Worm (Caenorhabditis elegans) whole organism, L1 larva: ENCODE results near the gene F34H10.4.

Experiments used
- C04F5.9 ChIP-seq: sonication (generic microtip); optimal IDR thresholded peaks from 2 replicates; lab custom pipeline; 2016; ENCODE audit warnings: missing genetic modification characterization, missing compliant biosample characterization
- C34B4.2 ChIP-seq: sonication (generic microtip); optimal IDR thresholded peaks from 2 replicates; lab custom pipeline; 2017; ENCODE audit warnings: mild to moderate bottlenecking, missing genetic modification characterization, missing compliant biosample characterization
- F16B12.6 ChIP-seq: fragments of 150-350 bp; optimal IDR thresholded peaks from 2 replicates; lab custom pipeline; 2014; ENCODE audit warnings: missing biosample characterization, missing genetic modification characterization
- Y116A8C.19 ChIP-seq: sonication (generic microtip); optimal IDR thresholded peaks from 2 replicates; lab custom pipeline; 2016; ENCODE audit warnings: missing compliant biosample characterization, missing genetic modification characterization, borderline replicate concordance
- aly-2 ChIP-seq: fragments of 150-350 bp; optimal IDR thresholded peaks from 2 replicates; lab custom pipeline; 2014; ENCODE audit warnings: missing biosample characterization, missing genetic modification characterization
- ceh-63 ChIP-seq: fragments of 200-800 bp; sonication (Bioruptor generic); optimal IDR thresholded peaks from 2 replicates; lab custom pipeline; 2018; ENCODE audit warnings: mild to moderate bottlenecking, missing genetic modification characterization, missing compliant biosample characterization
- ceh-82 ChIP-seq, 3 experiments: fragments of 150-350 bp in 1 of 3; sonication (generic microtip) in 2 of 3; optimal IDR thresholded peaks; 2 replicates each; lab custom pipeline; 2014 to 2017; ENCODE audit warnings: missing biosample characterization in 3 of 3, missing genetic modification characterization in 3 of 3
- ceh-88 ChIP-seq: fragments of 200-800 bp; sonication (Bioruptor generic); IDR thresholded peaks from 2 replicates; pipeline ENCODE4 v1.3.6; 2022; ENCODE audit warnings: missing genetic modification characterization, missing compliant biosample characterization
- ceh-90 ChIP-seq: sonication (generic microtip); optimal IDR thresholded peaks from 2 replicates; lab custom pipeline; 2016; ENCODE audit warnings: missing genetic modification characterization, missing compliant biosample characterization
- ces-1 ChIP-seq: fragments of 150-350 bp; optimal IDR thresholded peaks from 2 replicates; lab custom pipeline; 2014; ENCODE audit warnings: missing biosample characterization, missing genetic modification reagents, missing genetic modification characterization
- dsc-1 ChIP-seq: sonication (generic microtip); optimal IDR thresholded peaks from 2 replicates; lab custom pipeline; 2016; ENCODE audit warnings: mild to moderate bottlenecking, missing genetic modification characterization, missing compliant biosample characterization
- efl-1 ChIP-seq, 4 experiments: fragments of 150-350 bp; optimal IDR thresholded peaks in 3 of 4; peaks in 1 of 4; 1 replicate in 1 of 4; 2 replicates in 3 of 4; lab custom pipeline; 2014; ENCODE audit warnings: missing biosample characterization in 2 of 4, missing genetic modification characterization in 2 of 4, missing genetic modification reagents in 2 of 4
- efl-3 ChIP-seq: fragments of 200-800 bp; sonication (Bioruptor generic); optimal IDR thresholded peaks from 2 replicates; lab custom pipeline; 2018; ENCODE audit warnings: mild to moderate bottlenecking, missing genetic modification characterization, missing compliant biosample characterization
- egl-13 ChIP-seq: sonication (generic microtip); optimal IDR thresholded peaks from 2 replicates; lab custom pipeline; 2016; ENCODE audit warnings: missing genotype, missing genetic modification reagents, missing genetic modification characterization, missing compliant biosample characterization
- egl-27 ChIP-seq, 2 experiments: fragments of 150-350 bp in 1 of 2; sonication (generic microtip); optimal IDR thresholded peaks; 3 replicates each; lab custom pipeline; 2017 to 2018; ENCODE audit warnings: missing biosample characterization in 2 of 2, missing genetic modification characterization in 2 of 2, missing genetic modification reagents in 2 of 2
- elt-2 ChIP-seq: sonication (generic microtip); optimal IDR thresholded peaks from 2 replicates; lab custom pipeline; 2016; ENCODE audit warnings: missing genetic modification characterization, mild to moderate bottlenecking, inconsistent platforms, missing compliant biosample characterization, missing genetic modification reagents
- elt-3 ChIP-seq, 6 experiments: fragments of 150-350 bp in 1 of 6; sonication (generic microtip); optimal IDR thresholded peaks; 2 replicates each; lab custom pipeline; 2017 to 2018; ENCODE audit warnings: missing biosample characterization in 6 of 6, missing genetic modification characterization in 6 of 6, inconsistent platforms in 1 of 6
- ets-5 ChIP-seq: fragments of 200-800 bp; sonication (Bioruptor generic); IDR thresholded peaks from 2 replicates; pipeline ENCODE4 v1.3.6; 2022; ENCODE audit warnings: missing genetic modification characterization, missing compliant biosample characterization
- fos-1 ChIP-seq: fragments of 150-350 bp; optimal IDR thresholded peaks from 2 replicates; lab custom pipeline; 2014; ENCODE audit warnings: missing biosample characterization, missing genetic modification characterization
- hlh-4 ChIP-seq: sonication (generic microtip); optimal IDR thresholded peaks from 2 replicates; lab custom pipeline; 2016; ENCODE audit warnings: mild to moderate bottlenecking, missing genetic modification characterization, missing compliant biosample characterization
- isw-1 ChIP-seq: fragments of 200-800 bp; sonication (Bioruptor generic); IDR thresholded peaks from 2 replicates; pipeline ENCODE4 v1.3.6; 2022; ENCODE audit warnings: missing genetic modification characterization, missing compliant biosample characterization
- jun-1 ChIP-seq: fragments of 150-350 bp; optimal IDR thresholded peaks from 2 replicates; lab custom pipeline; 2014; ENCODE audit warnings: missing biosample characterization, missing genetic modification reagents, missing genetic modification characterization
- lin-14 ChIP-seq: fragments of 200-800 bp; sonication (Bioruptor generic); optimal IDR thresholded peaks from 2 replicates; lab custom pipeline; 2018; ENCODE audit warnings: mild to moderate bottlenecking, missing genetic modification characterization, moderate library complexity, missing compliant biosample characterization
- lin-35 ChIP-seq, 2 experiments: fragments of 150-350 bp; optimal IDR thresholded peaks; 2 replicates each; lab custom pipeline; 2014; ENCODE audit warnings: missing biosample characterization in 2 of 2, missing genetic modification characterization in 2 of 2, missing genetic modification reagents in 2 of 2
- lin-39 ChIP-seq: fragments of 150-350 bp; optimal IDR thresholded peaks from 2 replicates; lab custom pipeline; 2014; ENCODE audit warnings: missing biosample characterization, missing genetic modification reagents, missing genetic modification characterization
- lsy-2 ChIP-seq, 2 experiments: fragments of 150-350 bp; optimal IDR thresholded peaks; 2 replicates each; lab custom pipeline; 2014; ENCODE audit warnings: missing biosample characterization in 2 of 2, missing genetic modification characterization in 2 of 2
- mef-2 ChIP-seq: fragments of 150-350 bp; optimal IDR thresholded peaks from 2 replicates; lab custom pipeline; 2014; ENCODE audit warnings: missing biosample characterization, missing genetic modification characterization
- mep-1 ChIP-seq: fragments of 150-350 bp; optimal IDR thresholded peaks from 2 replicates; lab custom pipeline; 2014; ENCODE audit warnings: missing biosample characterization, missing genetic modification characterization
- nhr-11 ChIP-seq: fragments of 150-350 bp; optimal IDR thresholded peaks from 2 replicates; lab custom pipeline; 2014; ENCODE audit warnings: missing biosample characterization, missing genetic modification characterization
- nhr-20 ChIP-seq: sonication (generic microtip); optimal IDR thresholded peaks from 2 replicates; lab custom pipeline; 2016; ENCODE audit warnings: mild to moderate bottlenecking, missing genetic modification characterization, missing compliant biosample characterization
- nhr-28 ChIP-seq: fragments of 150-350 bp; optimal IDR thresholded peaks from 2 replicates; lab custom pipeline; 2014; ENCODE audit warnings: missing biosample characterization, missing genetic modification characterization
- nhr-71 ChIP-seq: sonication (generic microtip); optimal IDR thresholded peaks from 2 replicates; lab custom pipeline; 2016; ENCODE audit warnings: mild to moderate bottlenecking, missing genetic modification characterization, moderate library complexity, missing compliant biosample characterization
- nhr-90 ChIP-seq: sonication (generic microtip); optimal IDR thresholded peaks from 2 replicates; lab custom pipeline; 2016; ENCODE audit warnings: mild to moderate bottlenecking, missing genetic modification characterization, missing compliant biosample characterization; ENCODE audit not compliant: poor library complexity
- pag-3 ChIP-seq: sonication (generic microtip); optimal IDR thresholded peaks from 2 replicates; lab custom pipeline; 2017; ENCODE audit warnings: missing genetic modification characterization, mild to moderate bottlenecking, missing compliant biosample characterization, antibody characterized with exemption, borderline replicate concordance; ENCODE audit not compliant: insufficient read depth
- rnt-1 ChIP-seq: sonication (generic microtip); optimal IDR thresholded peaks from 2 replicates; lab custom pipeline; 2016; ENCODE audit warnings: mild to moderate bottlenecking, missing genetic modification characterization, moderate library complexity, missing compliant biosample characterization
- snpc-4 ChIP-seq: fragments of 150-350 bp; optimal IDR thresholded peaks from 2 replicates; lab custom pipeline; 2014; ENCODE audit warnings: missing biosample characterization, missing genetic modification characterization
- sup-37 ChIP-seq: fragments of 200-800 bp; sonication (Bioruptor generic); optimal IDR thresholded peaks from 2 replicates; lab custom pipeline; 2018; ENCODE audit warnings: mild to moderate bottlenecking, missing genetic modification characterization, missing compliant biosample characterization
- swsn-7 ChIP-seq: sonication (generic microtip); optimal IDR thresholded peaks from 2 replicates; lab custom pipeline; 2016; ENCODE audit warnings: missing genetic modification characterization, missing compliant biosample characterization
- tbx-2 ChIP-seq: sonication (generic microtip); optimal IDR thresholded peaks from 2 replicates; lab custom pipeline; 2016; ENCODE audit warnings: missing genetic modification characterization, missing compliant biosample characterization
- unc-130 ChIP-seq: fragments of 150-350 bp; optimal IDR thresholded peaks from 2 replicates; lab custom pipeline; 2017; ENCODE audit warnings: missing biosample characterization, missing genetic modification characterization, inconsistent platforms
- unc-30 ChIP-seq: sonication (generic microtip); optimal IDR thresholded peaks from 2 replicates; lab custom pipeline; 2017; ENCODE audit warnings: missing biosample characterization, missing genetic modification characterization
- unc-86 ChIP-seq: sonication (generic microtip); optimal IDR thresholded peaks from 2 replicates; lab custom pipeline; 2016; ENCODE audit warnings: missing genetic modification characterization, missing compliant biosample characterization
- vab-15 ChIP-seq: sonication (generic microtip); optimal IDR thresholded peaks from 2 replicates; lab custom pipeline; 2017; ENCODE audit warnings: missing genotype, mild to moderate bottlenecking, missing genetic modification characterization, missing compliant biosample characterization
- xbp-1 ChIP-seq: sonication (generic microtip); optimal IDR thresholded peaks from 2 replicates; lab custom pipeline; 2016; ENCODE audit warnings: missing genetic modification characterization, missing compliant biosample characterization
- zag-1 ChIP-seq: fragments of 150-350 bp; optimal IDR thresholded peaks from 2 replicates; lab custom pipeline; 2014; ENCODE audit warnings: missing biosample characterization, missing genetic modification characterization

The F34H10.4 gene

DNA sequence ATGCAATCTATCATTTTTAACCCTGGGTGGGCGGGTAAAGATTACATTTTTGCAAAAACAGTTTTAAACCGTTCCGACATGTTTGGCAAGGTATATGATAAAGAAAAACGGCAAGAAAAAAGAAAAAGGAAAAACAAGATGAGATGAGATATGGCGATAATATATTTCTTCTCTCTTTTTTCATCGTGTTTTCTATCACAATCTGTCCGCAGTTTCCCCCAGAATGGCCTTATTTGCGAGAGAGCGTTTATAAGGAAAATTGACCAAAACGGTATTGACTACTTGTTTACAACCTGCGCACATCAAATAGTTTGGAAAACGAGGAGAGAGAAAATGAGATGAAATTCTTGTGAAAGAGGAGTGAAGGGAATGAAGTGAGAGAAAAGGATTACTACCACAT is 19.1 kb downstream of the F34H10.4 start (continued):
- TF ChIP-seq mef-2 (tag; lab: Kevin White, UChicago) (no peak), lin-14 (peak; percentile 87), C04F5.9 (tag; lab: Kevin White, UChicago) (no peak), lsy-2 (tag; optimal IDR thresholded peaks at IDR 0.05; lab: Kevin White, UChicago) (peak in 1 of 2 experiments; percentile 63), lin-39 (tag; lab: Kevin White, UChicago) (no peak), efl-1 (optimal IDR thresholded peaks at IDR 0.05; lab: Kevin White, UChicago) (peak in 1 of 2 experiments; percentile 8), efl-1 (GFP tag; optimal IDR thresholded peaks at IDR 0.05 in 1 of 2; lab: Kevin White, UChicago) (peak in 1 of 2 experiments; percentile 31), nhr-71 (tag; lab: Kevin White, UChicago) (peak; percentile 70), hlh-4 (tag; lab: Kevin White, UChicago) (no peak), fos-1 (tag; lab: Kevin White, UChicago) (no peak), dsc-1 (tag; lab: Kevin White, UChicago) (no peak), aly-2 (no peak), nhr-90 (tag; lab: Kevin White, UChicago) (peak; percentile 48), xbp-1 (tag; lab: Kevin White, UChicago) (peak; percentile 11), isw-1 (GFP tag; lab: Robert Waterston, UW) (no peak), nhr-11 (tag; lab: Kevin White, UChicago) (no peak), ces-1 (GFP tag; lab: Kevin White, UChicago) (no peak), elt-2 (tag; lab: Kevin White, UChicago) (no peak), egl-27 (tag; optimal IDR thresholded peaks at IDR 0.05; lab: Kevin White, UChicago) (no peak), efl-3 (no peak), pag-3 (tag; lab: Kevin White, UChicago) (peak; percentile 24), C34B4.2 (tag; lab: Kevin White, UChicago) (no peak), F16B12.6 (tag; lab: Kevin White, UChicago) (no peak), ceh-88 (GFP tag; lab: Robert Waterston, UW) (no peak), nhr-20 (peak; percentile 76), snpc-4 (tag; lab: Kevin White, UChicago) (no peak), elt-3 (tag; optimal IDR thresholded peaks at IDR 0.05; lab: Kevin White, UChicago) (peak in 4 of 6 experiments; percentile 1 to 93 (median 36)), unc-30 (tag; lab: Kevin White, UChicago) (no peak), vab-15 (no peak), egl-13 (tag; lab: Kevin White, UChicago) (no peak), mep-1 (peak; percentile 57), ceh-90 (tag; lab: Kevin White, UChicago) (no peak), Y116A8C.19 (tag; lab: Kevin White, UChicago) (no peak), ets-5 (no peak), ceh-82 (tag; optimal IDR thresholded peaks at IDR 0.05; lab: Kevin White, UChicago) (no peak), nhr-28 (no peak), ceh-63 (GFP tag; lab: Kevin White, UChicago) (no peak), zag-1 (tag; lab: Kevin White, UChicago) (no peak), rnt-1 (no peak), swsn-7 (tag; lab: Kevin White, UChicago) (peak; percentile 4), unc-130 (tag; lab: Kevin White, UChicago) (peak; percentile 2), lin-35 (GFP tag; optimal IDR thresholded peaks at IDR 0.05; lab: Kevin White, UChicago) (peak in 1 of 2 experiments; percentile 38), jun-1 (no peak), unc-86 (no peak), sup-37 (no peak), tbx-2 (tag; lab: Kevin White, UChicago) (no peak)
